Fruit fly (Drosophila melanogaster): ENCODE measurements around the gene CG4467.

The CG4467 gene

DNA sequence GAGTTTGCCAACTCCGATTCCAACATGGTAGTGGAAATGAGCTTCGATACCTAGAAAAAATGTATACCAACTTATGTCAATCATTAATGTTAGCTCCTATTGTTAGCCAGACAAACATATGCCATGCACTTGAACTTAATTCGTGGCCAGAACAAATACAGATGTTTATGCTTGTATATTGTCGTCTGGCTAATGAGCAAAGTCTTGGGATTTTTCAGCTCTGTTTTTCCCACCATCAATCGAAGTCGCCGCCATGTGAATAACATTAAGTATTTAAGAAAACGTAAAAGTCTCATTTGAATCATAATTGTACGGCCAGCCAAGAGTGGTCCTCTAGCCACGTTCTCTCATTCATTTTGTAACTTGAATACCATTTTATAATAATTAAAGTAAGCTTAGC, 35.0 kb upstream of the CG4467 start, which contains the start of gene CG6763:
TSS of gene CG6763 (plus strand) at position 301 of the 400 bp plus-strand sequence.
- TF ChIP-seq Gug (GFP tag; IDR thresholded peaks at IDR 0.05) (no peak), Smox (GFP tag; optimal IDR thresholded peaks at IDR 0.05) (no peak), Ets21C (GFP tag; optimal IDR thresholded peaks at IDR 0.05) (no peak), CG6276 (GFP tag; optimal IDR thresholded peaks at IDR 0.05) (no peak), CG6163 (GFP tag; IDR thresholded peaks at IDR 0.05) (no peak), fkh (GFP tag; optimal IDR thresholded peaks at IDR 0.05) (peak; percentile 4), svp (GFP tag) (no peak)

DNA sequence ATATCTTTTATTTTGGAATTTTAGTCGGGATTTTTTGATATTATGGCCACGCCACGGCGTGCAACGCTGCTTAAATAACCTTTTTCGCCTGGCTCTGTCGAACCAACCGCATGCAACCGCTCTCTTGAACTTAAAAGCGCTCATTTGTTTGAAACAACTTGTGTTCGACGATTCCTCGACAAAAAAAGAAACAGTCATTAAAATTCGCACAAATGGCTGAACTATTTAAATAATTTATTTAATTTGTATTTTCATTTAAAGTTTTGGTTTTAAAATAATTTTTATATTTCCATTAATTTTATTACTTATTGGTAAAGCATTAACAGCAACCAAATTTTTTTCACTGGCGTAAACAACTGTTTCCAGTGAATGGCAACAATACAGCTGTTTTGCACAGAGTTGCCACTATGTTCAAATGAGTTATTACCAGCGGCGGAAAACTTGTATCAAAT, 32.1 kb upstream of the CG4467 start, which contains the start of the genes orb and Cdc16:
TSS of gene orb (minus strand) at position 51 of the 452 bp plus-strand sequence.
TSS of gene Cdc16 (plus strand) at position 396 of the 452 bp plus-strand sequence.
- TF ChIP-seq Sox102F (GFP tag; optimal IDR thresholded peaks at IDR 0.05) = peak; percentile 80
- TF ChIP-seq CG8319 (GFP tag; optimal IDR thresholded peaks at IDR 0.05) = peak; percentile 68
- TF ChIP-seq Ets96B (tag; optimal IDR thresholded peaks at IDR 0.05) = peak; percentile 93
- TF ChIP-seq Eip75B (GFP tag; optimal IDR thresholded peaks at IDR 0.05) = peak; percentile 78
- TF ChIP-seq CG16779 (tag; optimal IDR thresholded peaks at IDR 0.05) = peak; percentile 65
- TF ChIP-seq CG8632 (GFP tag; optimal IDR thresholded peaks at IDR 0.05) = peak; percentile 85
- peak; percentile 96 for TF ChIP-seq Eip78C (GFP tag)
- TF ChIP-seq CG1621 (tag; optimal IDR thresholded peaks at IDR 0.05) = peak; percentile 69
- peak; percentile 72 for TF ChIP-seq fkh (GFP tag; optimal IDR thresholded peaks at IDR 0.05)
- TF ChIP-seq Met (GFP tag; optimal IDR thresholded peaks at IDR 0.05) = no peak
- TF ChIP-seq Gug (GFP tag; IDR thresholded peaks at IDR 0.05) = peak; percentile 85
- TF ChIP-seq eg (GFP tag; IDR thresholded peaks at IDR 0.05) = peak; percentile 95
- TF ChIP-seq Sox14 (GFP tag; optimal IDR thresholded peaks at IDR 0.05) = no peak
- peak; percentile 81 for TF ChIP-seq lz (GFP tag; optimal IDR thresholded peaks at IDR 0.05)
- no peak for TF ChIP-seq dac (GFP tag; optimal IDR thresholded peaks at IDR 0.05)
- peak; percentile 86 for TF ChIP-seq Hr4 (GFP tag; optimal IDR thresholded peaks at IDR 0.05)
- peak; percentile 90 for TF ChIP-seq OdsH (GFP tag; optimal IDR thresholded peaks at IDR 0.05)
- peak; percentile 91 for TF ChIP-seq esn (GFP tag; optimal IDR thresholded peaks at IDR 0.05)
- TF ChIP-seq CG11294 (GFP tag; IDR thresholded peaks at IDR 0.05) = peak; percentile 80
- TF ChIP-seq ss (GFP tag; optimal IDR thresholded peaks at IDR 0.05) = peak in 1 of 2 experiments; percentile 54
- peak; percentile 69 for TF ChIP-seq Lpt (GFP tag; optimal IDR thresholded peaks at IDR 0.05)
- TF ChIP-seq CG10631 (GFP tag; optimal IDR thresholded peaks at IDR 0.05) = peak; percentile 89
- no peak for TF ChIP-seq dsx (GFP tag; optimal IDR thresholded peaks at IDR 0.05; ENCODE audit: poor library complexity, severe bottlenecking)
- peak; percentile 72 for TF ChIP-seq Hr39 (GFP tag; optimal IDR thresholded peaks at IDR 0.05)
- TF ChIP-seq Hr38 (GFP tag; optimal IDR thresholded peaks at IDR 0.05) = no peak
- peak; percentile 84 for TF ChIP-seq CG10669 (GFP tag; optimal IDR thresholded peaks at IDR 0.05)
- TF ChIP-seq CG32006 (GFP tag; optimal IDR thresholded peaks at IDR 0.05) = peak; percentile 87
- TF ChIP-seq CG6792 (GFP tag; optimal IDR thresholded peaks at IDR 0.05) = peak; percentile 85
- peak; percentile 80 for TF ChIP-seq vri (GFP tag; optimal IDR thresholded peaks at IDR 0.05)
- TF ChIP-seq Smox (GFP tag; optimal IDR thresholded peaks at IDR 0.05) = peak; percentile 83
- TF ChIP-seq CG6854 (GFP tag; optimal IDR thresholded peaks at IDR 0.05) = no peak
- peak; percentile 72 for TF ChIP-seq spab (GFP tag; optimal IDR thresholded peaks at IDR 0.05)
- TF ChIP-seq Eip93F (GFP tag; optimal IDR thresholded peaks at IDR 0.05) = peak; percentile 86
- TF ChIP-seq CG8119 (GFP tag; IDR thresholded peaks at IDR 0.05) = peak; percentile 90
- TF ChIP-seq acj6 (GFP tag; optimal IDR thresholded peaks at IDR 0.05) = peak; percentile 89
- peak; percentile 72 for TF ChIP-seq CG11762 (GFP tag; optimal IDR thresholded peaks at IDR 0.05; ENCODE audit: insufficient read depth)
- peak; percentile 26 for TF ChIP-seq CG9139 (GFP tag; optimal IDR thresholded peaks at IDR 0.05)
- peak; percentile 60 for TF ChIP-seq fd59A (GFP tag; optimal IDR thresholded peaks at IDR 0.05)
- TF ChIP-seq Ets21C (GFP tag; optimal IDR thresholded peaks at IDR 0.05) = no peak
- TF ChIP-seq Blimp-1 (GFP tag; optimal IDR thresholded peaks at IDR 0.05) = no peak
- TF ChIP-seq fd85E (GFP tag; optimal IDR thresholded peaks at IDR 0.05) = no peak
- peak; percentile 83 for TF ChIP-seq cyc (GFP tag; optimal IDR thresholded peaks at IDR 0.05)
- TF ChIP-seq CG11902 (GFP tag; optimal IDR thresholded peaks at IDR 0.05) = peak; percentile 68
- peak; percentile 73 for TF ChIP-seq CG6808 (GFP tag; optimal IDR thresholded peaks at IDR 0.05)
- peak; percentile 89 for TF ChIP-seq achi (GFP tag; optimal IDR thresholded peaks at IDR 0.05)
- peak; percentile 91 for TF ChIP-seq CG15336 (GFP tag; IDR thresholded peaks at IDR 0.05)
